Worm (Caenorhabditis elegans) whole organism, L3 larva: Measurements from ENCODE around the gene cyp-35C1.
A peak's percentile ranks its signal among the peaks of the same experiment; 100 is the strongest.

ENCODE experiments used
- R02D3.7 ChIP-seq: fragments of 150-350 bp; optimal IDR thresholded peaks from 2 replicates; lab custom pipeline; 2014; ENCODE audit warnings: missing biosample characterization, missing genetic modification characterization
- aly-2 ChIP-seq: fragments of 150-350 bp; optimal IDR thresholded peaks from 2 replicates; lab custom pipeline; 2014; ENCODE audit warnings: missing biosample characterization, missing genetic modification characterization
- ceh-16 ChIP-seq: sonication (generic microtip); optimal IDR thresholded peaks from 2 replicates; lab custom pipeline; 2017; ENCODE audit warnings: missing biosample characterization, missing genetic modification characterization
- ceh-28 ChIP-seq: fragments of 150-350 bp; optimal IDR thresholded peaks from 2 replicates; lab custom pipeline; 2014; ENCODE audit warnings: missing biosample characterization, missing genetic modification reagents, missing genetic modification characterization
- ceh-82 ChIP-seq: fragments of 150-350 bp; optimal IDR thresholded peaks from 2 replicates; lab custom pipeline; 2014; ENCODE audit warnings: missing biosample characterization, missing genetic modification characterization
- daf-12 ChIP-seq: fragments of 150-350 bp; optimal IDR thresholded peaks from 2 replicates; lab custom pipeline; 2014; ENCODE audit warnings: missing biosample characterization, missing genetic modification reagents, missing genetic modification characterization
- egl-27 ChIP-seq: sonication (generic microtip); optimal IDR thresholded peaks from 4 replicates; lab custom pipeline; 2017; ENCODE audit warnings: missing biosample characterization, missing genetic modification reagents, missing genetic modification characterization
- egl-5 ChIP-seq: fragments of 150-350 bp; optimal IDR thresholded peaks from 2 replicates; lab custom pipeline; 2017; ENCODE audit warnings: missing biosample characterization, missing genetic modification reagents, missing genetic modification characterization, inconsistent platforms
- elt-1 ChIP-seq: fragments of 150-350 bp; optimal IDR thresholded peaks from 2 replicates; lab custom pipeline; 2014; ENCODE audit warnings: missing biosample characterization, missing genetic modification characterization
- elt-2 ChIP-seq: sonication (generic microtip); optimal IDR thresholded peaks from 2 replicates; lab custom pipeline; 2016; ENCODE audit warnings: missing genetic modification reagents, mild to moderate bottlenecking, missing genetic modification characterization, missing compliant biosample characterization
- eor-1 ChIP-seq, 2 experiments: fragments of 150-350 bp; optimal IDR thresholded peaks; 2 replicates each; lab custom pipeline; 2014 to 2018; ENCODE audit warnings: missing biosample characterization in 2 of 2, missing genetic modification characterization in 2 of 2
- fkh-2 ChIP-seq: fragments of 150-350 bp; optimal IDR thresholded peaks from 2 replicates; lab custom pipeline; 2014; ENCODE audit warnings: missing biosample characterization, missing genetic modification reagents, missing genetic modification characterization
- fos-1 ChIP-seq: fragments of 150-350 bp; optimal IDR thresholded peaks from 2 replicates; lab custom pipeline; 2014; ENCODE audit warnings: missing biosample characterization, missing genetic modification characterization
- jun-1 ChIP-seq: fragments of 150-350 bp; optimal IDR thresholded peaks from 2 replicates; lab custom pipeline; 2014; ENCODE audit warnings: missing biosample characterization, missing genetic modification reagents, missing genetic modification characterization
- lin-15B ChIP-seq: fragments of 150-350 bp; optimal IDR thresholded peaks from 2 replicates; lab custom pipeline; 2014; ENCODE audit warnings: missing biosample characterization, missing genetic modification characterization
- lin-39 ChIP-seq: fragments of 150-350 bp; optimal IDR thresholded peaks from 2 replicates; lab custom pipeline; 2018; ENCODE audit warnings: missing biosample characterization, missing genetic modification reagents, missing genetic modification characterization
- nfya-1 ChIP-seq: sonication (generic microtip); optimal IDR thresholded peaks from 2 replicates; lab custom pipeline; 2017; ENCODE audit warnings: missing genetic modification characterization, mild to moderate bottlenecking, missing compliant biosample characterization, antibody characterized with exemption, moderate library complexity; ENCODE audit not compliant: insufficient read depth
- nhr-11 ChIP-seq: fragments of 150-350 bp; optimal IDR thresholded peaks from 2 replicates; lab custom pipeline; 2014; ENCODE audit warnings: missing biosample characterization, missing genetic modification characterization
- nhr-23 ChIP-seq: fragments of 150-350 bp; optimal IDR thresholded peaks from 2 replicates; lab custom pipeline; 2014; ENCODE audit warnings: missing biosample characterization, missing genetic modification reagents, missing genetic modification characterization
- nhr-237 ChIP-seq: fragments of 150-350 bp; optimal IDR thresholded peaks from 2 replicates; lab custom pipeline; 2014; ENCODE audit warnings: missing biosample characterization, missing genetic modification characterization
- nhr-25 ChIP-seq: sonication (generic microtip); optimal IDR thresholded peaks from 2 replicates; lab custom pipeline; 2017; ENCODE audit warnings: missing biosample characterization, missing genetic modification characterization
- nhr-28 ChIP-seq: fragments of 150-350 bp; optimal IDR thresholded peaks from 2 replicates; lab custom pipeline; 2014; ENCODE audit warnings: missing biosample characterization, missing genetic modification characterization
- nhr-43 ChIP-seq: sonication (generic microtip); optimal IDR thresholded peaks from 2 replicates; lab custom pipeline; 2016; ENCODE audit warnings: mild to moderate bottlenecking, missing genetic modification characterization, missing compliant biosample characterization; ENCODE audit not compliant: poor library complexity, severe bottlenecking
- nhr-67 ChIP-seq: fragments of 150-350 bp; optimal IDR thresholded peaks from 2 replicates; lab custom pipeline; 2014; ENCODE audit warnings: missing biosample characterization, missing genetic modification characterization
- pqm-1 ChIP-seq: fragments of 150-350 bp; optimal IDR thresholded peaks from 2 replicates; lab custom pipeline; 2017; ENCODE audit warnings: missing biosample characterization, missing genetic modification characterization, inconsistent platforms
- sea-2 ChIP-seq: fragments of 150-350 bp; sonication (generic microtip); optimal IDR thresholded peaks from 4 replicates; lab custom pipeline; 2014; ENCODE audit warnings: missing biosample characterization, missing genetic modification reagents, missing genetic modification characterization
- tbx-2 ChIP-seq: sonication (generic microtip); optimal IDR thresholded peaks from 2 replicates; lab custom pipeline; 2016; ENCODE audit warnings: mild to moderate bottlenecking, missing genetic modification characterization, missing compliant biosample characterization
- unc-39 ChIP-seq: sonication (generic microtip); optimal IDR thresholded peaks from 4 replicates; lab custom pipeline; 2017; ENCODE audit warnings: missing biosample characterization, missing genetic modification characterization
- unc-62 ChIP-seq: fragments of 150-350 bp; sonication (generic microtip); optimal IDR thresholded peaks from 4 replicates; lab custom pipeline; 2014; ENCODE audit warnings: missing biosample characterization, missing genetic modification reagents, missing genetic modification characterization
- zag-1 ChIP-seq: fragments of 150-350 bp; optimal IDR thresholded peaks from 2 replicates; lab custom pipeline; 2014; ENCODE audit warnings: missing biosample characterization, missing genetic modification characterization
- ztf-4 ChIP-seq: fragments of 150-350 bp; optimal IDR thresholded peaks from 2 replicates; lab custom pipeline; 2014; ENCODE audit warnings: missing biosample characterization, missing genetic modification characterization

cyp-35C1 gene

DNA sequence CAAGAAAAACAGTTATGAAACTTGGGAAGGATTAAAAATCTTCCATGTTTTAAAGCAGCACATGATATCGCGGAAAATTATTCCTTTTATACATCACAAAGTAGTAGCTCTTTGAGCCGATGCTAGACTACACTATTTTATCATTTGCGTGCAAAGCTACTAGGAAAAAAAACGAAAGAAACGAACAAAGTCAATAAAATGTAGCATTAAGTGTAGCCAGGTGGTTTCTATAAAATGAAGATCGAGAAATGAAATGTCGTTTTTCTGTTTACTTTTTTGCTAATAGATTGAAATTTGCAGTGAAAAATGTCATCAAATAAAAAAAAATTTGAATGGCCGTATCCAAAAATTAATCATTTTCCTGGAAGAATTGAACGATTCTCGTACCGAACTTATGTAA lies 25.4 kb downstream of the cyp-35C1 start, which contains the start of gene cpt-5:
cpt-5 (plus strand) TSS at position 301 of the 400 bp plus-strand sequence.
- TF ChIP-seq aly-2 (no peak), egl-27 (tag; lab: Kevin White, UChicago) (no peak), nhr-25 (tag; lab: Kevin White, UChicago) (no peak), nfya-1 (tag; lab: Kevin White, UChicago) (no peak), R02D3.7 (tag; lab: Kevin White, UChicago) (no peak), elt-1 (tag; lab: Kevin White, UChicago) (no peak), tbx-2 (no peak), nhr-43 (tag; lab: Kevin White, UChicago) (no peak), nhr-67 (tag; lab: Kevin White, UChicago) (no peak), ztf-4 (tag; lab: Kevin White, UChicago) (no peak), jun-1 (tag; lab: Kevin White, UChicago) (no peak), pqm-1 (no peak), fos-1 (tag; lab: Kevin White, UChicago) (no peak), lin-15B (tag; lab: Kevin White, UChicago) (no peak), nhr-23 (tag; lab: Kevin White, UChicago) (no peak), unc-39 (tag; lab: Kevin White, UChicago) (no peak), egl-5 (no peak), ceh-82 (no peak), elt-2 (tag; lab: Kevin White, UChicago) (no peak)
- TF ChIP-seq, all 47 proteins: peak for 0

- TF ChIP-seq nhr-11 (peak; percentile 98), ztf-4 (tag; lab: Kevin White, UChicago) (no peak), elt-1 (tag; lab: Kevin White, UChicago) (no peak), pqm-1 (peak; percentile 2), unc-62 (GFP tag; lab: Kevin White, UChicago) (no peak), egl-5 (no peak)
- TF ChIP-seq, all 47 proteins: peak for 2
Observed at ce11 chrV:13869551-13869950, 28.7 kb downstream of the cyp-35C1 start.

DNA sequence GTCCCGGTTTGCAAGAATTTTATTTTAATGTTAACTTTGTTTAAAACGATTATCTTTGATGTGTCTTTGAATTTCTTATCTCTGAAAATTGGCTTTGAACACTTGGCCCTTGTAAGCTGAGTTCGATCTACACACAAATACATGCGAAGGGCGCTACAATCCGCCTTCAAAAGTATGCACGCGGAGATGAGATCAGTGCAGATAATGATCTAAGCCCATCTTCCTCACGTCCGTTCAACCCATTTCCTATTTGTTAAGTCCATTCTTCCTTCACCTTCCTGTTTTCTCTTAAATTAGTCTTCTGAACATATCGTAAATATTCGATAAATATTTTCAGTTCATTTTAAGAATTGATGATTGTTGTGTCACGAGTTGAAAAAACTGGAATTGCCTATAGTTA lies 31.9 kb downstream of the cyp-35C1 start, which contains the start of gene nhr-175:
nhr-175 (plus strand) TSS at position 339 of the 400 bp plus-strand sequence.
- TF ChIP-seq pqm-1 (no peak), elt-1 (tag; lab: Kevin White, UChicago) (peak; percentile 92), nhr-25 (tag; lab: Kevin White, UChicago) (peak; percentile 52), zag-1 (no peak), nhr-23 (tag; lab: Kevin White, UChicago) (peak; percentile 50)

- TF ChIP-seq jun-1 (tag; lab: Kevin White, UChicago) (no peak), nhr-237 (tag; lab: Kevin White, UChicago) (no peak), nhr-43 (tag; lab: Kevin White, UChicago) (no peak), lin-39 (tag; lab: Kevin White, UChicago) (no peak), nhr-28 (tag; lab: Kevin White, UChicago) (no peak), fkh-2 (no peak)
- TF ChIP-seq, all 47 proteins: peak for 0
Observed at ce11 chrV:13863700-13864099, 34.6 kb downstream of the cyp-35C1 start.

ce11 chrV:13862505-13862904 lies 35.8 kb downstream of the cyp-35C1 start, which contains the start of gene srx-137:
TSS of gene srx-137 (plus strand) at chrV:13862805.
- no peak for TF ChIP-seq daf-12 (tag; lab: Kevin White, UChicago)
- TF ChIP-seq egl-27 (tag; lab: Kevin White, UChicago): no peak
- no peak for TF ChIP-seq jun-1 (tag; lab: Kevin White, UChicago)
- no peak for TF ChIP-seq fkh-2
- TF ChIP-seq fos-1 (tag; lab: Kevin White, UChicago): no peak
- no peak for TF ChIP-seq nhr-11
- TF ChIP-seq ztf-4 (tag; lab: Kevin White, UChicago): no peak

- TF ChIP-seq ceh-28: no peak
- no peak for TF ChIP-seq nhr-25 (tag; lab: Kevin White, UChicago)
- no peak for TF ChIP-seq unc-39 (tag; lab: Kevin White, UChicago)
- TF ChIP-seq fos-1 (tag; lab: Kevin White, UChicago): no peak
- TF ChIP-seq sea-2 (GFP tag; lab: Kevin White, UChicago): no peak
- TF ChIP-seq nhr-28 (tag; lab: Kevin White, UChicago): no peak
- no peak for TF ChIP-seq R02D3.7 (tag; lab: Kevin White, UChicago)
- no peak for TF ChIP-seq fkh-2
- no peak for TF ChIP-seq nfya-1 (tag; lab: Kevin White, UChicago)
- no peak for TF ChIP-seq ceh-16 (tag; lab: Kevin White, UChicago)
- no peak for TF ChIP-seq ceh-82
- no peak for TF ChIP-seq eor-1 (tag; optimal IDR thresholded peaks at IDR 0.05; lab: Kevin White, UChicago)
- no peak for TF ChIP-seq elt-2 (tag; lab: Kevin White, UChicago)
- TF ChIP-seq nhr-67 (tag; lab: Kevin White, UChicago): no peak
- TF ChIP-seq daf-12 (tag; lab: Kevin White, UChicago): no peak
- no peak for TF ChIP-seq elt-1 (tag; lab: Kevin White, UChicago)
Observed at ce11 chrV:13858906-13859305, 39.4 kb downstream of the cyp-35C1 start, which contains the start of gene srx-135. TSS of gene srx-135 (plus strand) at chrV:13859206.
